Worm (Caenorhabditis elegans): ENCODE measurements around the gene sph-1.

sph-1 gene

DNA sequence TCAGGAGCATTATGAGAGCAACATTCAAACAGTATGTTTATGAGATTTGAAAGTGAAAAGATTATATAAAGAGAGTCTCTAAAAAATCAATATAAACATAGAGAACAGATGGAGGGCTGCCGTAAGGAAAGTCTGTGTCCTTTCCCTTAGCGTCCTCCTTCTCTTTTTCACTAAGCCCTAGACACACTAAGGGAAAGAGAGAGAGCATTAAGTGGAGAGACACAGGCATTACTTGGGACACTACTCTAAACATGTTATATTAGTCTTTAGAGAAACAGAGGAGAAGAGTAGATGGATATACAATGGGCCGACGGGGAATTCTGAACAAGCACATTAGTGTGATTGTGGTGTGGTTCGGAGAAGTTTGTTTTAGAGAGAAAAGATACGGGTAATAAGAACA is 37.0 kb downstream of the sph-1 start:
- TF ChIP-seq dao-5 (tag; optimal IDR thresholded peaks at IDR 0.05) (no peak), W03F9.2 (tag; optimal IDR thresholded peaks at IDR 0.05) (no peak), him-1 (tag; optimal IDR thresholded peaks at IDR 0.05) (no peak)

DNA sequence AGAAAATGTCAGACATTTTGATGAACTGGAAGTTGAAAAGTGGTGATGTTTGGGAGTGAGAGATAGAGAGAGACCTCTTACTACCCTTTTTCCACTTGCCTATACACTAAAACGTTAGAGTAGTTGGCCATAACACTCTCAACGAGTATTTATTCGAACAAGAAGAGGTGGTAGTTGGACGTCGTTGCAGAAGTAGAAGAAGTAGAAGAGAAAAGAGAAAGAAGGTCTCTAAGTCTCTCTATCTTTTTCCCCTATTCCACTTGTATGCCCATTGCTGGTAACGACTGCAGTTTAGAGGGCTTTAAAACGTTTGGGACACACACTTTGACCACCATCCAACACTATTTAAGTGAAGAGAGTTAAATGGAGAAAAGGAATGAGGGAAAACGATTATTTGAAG is 41.8 kb downstream of the sph-1 start:
- no peak for TF ChIP-seq him-1 (tag; optimal IDR thresholded peaks at IDR 0.05)

DNA sequence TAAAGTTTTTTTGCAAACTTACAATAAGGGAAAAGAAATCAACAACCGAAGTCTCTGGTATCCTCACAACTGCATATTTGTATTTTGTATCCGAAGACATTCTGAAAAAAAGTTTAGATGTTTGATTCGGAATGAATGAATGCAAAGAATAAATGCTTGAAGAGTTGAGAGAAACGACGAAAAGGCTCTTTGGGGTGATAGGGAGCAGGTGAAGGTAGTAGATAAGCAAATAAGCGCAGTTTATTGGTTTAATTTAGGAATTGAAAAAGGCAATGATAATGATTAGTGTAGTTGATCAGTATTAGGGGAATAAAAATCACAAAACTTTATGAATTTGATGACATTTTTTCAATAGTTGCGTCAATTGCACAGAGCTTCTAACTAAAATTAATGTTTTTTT is 46.8 kb downstream of the sph-1 start, which contains the start of gene nsy-7:
Gene nsy-7 (minus strand): TSS at position 101 of the 400 bp plus-strand sequence.
- TF ChIP-seq dao-5 (tag; optimal IDR thresholded peaks at IDR 0.05) (no peak), W03F9.2 (tag; optimal IDR thresholded peaks at IDR 0.05) (no peak), him-1 (tag; optimal IDR thresholded peaks at IDR 0.05) (no peak)
